Worm (Caenorhabditis elegans) whole organism, L3 larva: ENCODE measurements around the gene C34D10.1.

Experiments
- R02D3.7 ChIP-seq: fragments of 150-350 bp; optimal IDR thresholded peaks from 2 replicates; lab custom pipeline; 2014; ENCODE audit warnings: missing biosample characterization, missing genetic modification characterization
- aly-2 ChIP-seq: fragments of 150-350 bp; optimal IDR thresholded peaks from 2 replicates; lab custom pipeline; 2014; ENCODE audit warnings: missing biosample characterization, missing genetic modification characterization
- ama-1 ChIP-seq: fragments of 150-350 bp; optimal IDR thresholded peaks from 2 replicates; lab custom pipeline; 2018
- fos-1 ChIP-seq: fragments of 150-350 bp; optimal IDR thresholded peaks from 2 replicates; lab custom pipeline; 2014; ENCODE audit warnings: missing biosample characterization, missing genetic modification characterization
- lin-39 ChIP-seq: fragments of 150-350 bp; optimal IDR thresholded peaks from 2 replicates; lab custom pipeline; 2018; ENCODE audit warnings: missing biosample characterization, missing genetic modification reagents, missing genetic modification characterization
- nhr-11 ChIP-seq: fragments of 150-350 bp; optimal IDR thresholded peaks from 2 replicates; lab custom pipeline; 2014; ENCODE audit warnings: missing biosample characterization, missing genetic modification characterization
- nhr-25 ChIP-seq: sonication (generic microtip); optimal IDR thresholded peaks from 2 replicates; lab custom pipeline; 2017; ENCODE audit warnings: missing biosample characterization, missing genetic modification characterization
- pha-4 ChIP-seq: fragments of 150-350 bp; optimal IDR thresholded peaks from 2 replicates; lab custom pipeline; 2014; ENCODE audit warnings: missing biosample characterization, missing genetic modification reagents, missing genetic modification characterization
- skn-1 ChIP-seq: fragments of 150-350 bp; optimal IDR thresholded peaks from 2 replicates; lab custom pipeline; 2014; ENCODE audit warnings: missing biosample characterization, missing genetic modification characterization
- unc-62 ChIP-seq: fragments of 150-350 bp; sonication (generic microtip); optimal IDR thresholded peaks from 4 replicates; lab custom pipeline; 2014; ENCODE audit warnings: missing biosample characterization, missing genetic modification reagents, missing genetic modification characterization
- ztf-11 ChIP-seq: fragments of 150-350 bp; optimal IDR thresholded peaks from 2 replicates; lab custom pipeline; 2014; ENCODE audit warnings: missing biosample characterization, missing genetic modification characterization

- TF ChIP-seq ztf-11 (tag; lab: Kevin White, UChicago) (no peak), fos-1 (tag; lab: Kevin White, UChicago) (no peak), ama-1 (lab: Kevin White, UChicago) (no peak), unc-62 (GFP tag; lab: Kevin White, UChicago) (no peak), lin-39 (tag; lab: Kevin White, UChicago) (no peak), skn-1 (tag; lab: Kevin White, UChicago) (no peak), nhr-25 (tag; lab: Kevin White, UChicago) (no peak), R02D3.7 (tag; lab: Kevin White, UChicago) (no peak), nhr-11 (no peak), aly-2 (tag; lab: Kevin White, UChicago) (no peak), pha-4 (tag; lab: Kevin White, UChicago) (no peak)
These were observed 31.5 kb downstream of the C34D10.1 start, which contains the start of gene C18A11.3 for ce11 chrX:8060823-8061222.
